Fruit fly (Drosophila melanogaster): ENCODE data around the gene PCID2.

DNA sequence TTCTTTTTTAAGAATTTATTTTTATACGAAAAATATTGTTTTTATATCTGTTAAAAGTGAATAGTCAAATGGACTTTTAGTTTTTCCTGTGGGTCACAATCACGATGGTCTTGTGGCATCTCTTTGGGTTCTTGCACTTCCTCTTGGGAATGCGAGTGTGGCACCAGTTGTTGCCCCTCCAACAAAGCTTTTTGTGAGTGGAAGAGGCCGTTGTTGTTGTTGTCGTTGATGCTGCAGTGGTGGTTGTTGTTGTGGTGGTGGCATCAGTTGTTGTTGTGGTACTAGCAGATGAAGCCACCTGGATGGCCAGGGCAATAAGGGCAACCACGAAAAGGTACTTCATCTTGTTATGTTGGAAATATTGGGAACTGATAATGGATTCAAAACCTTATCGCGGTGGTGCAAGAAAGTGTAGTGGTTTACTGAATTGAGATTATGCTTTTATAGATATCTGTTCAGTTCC lies 48.0 kb upstream of the PCID2 start, which contains the start of gene CG33270:
- TF ChIP-seq CTCF (optimal IDR thresholded peaks at IDR 0.05) (no peak), CG8478 (optimal IDR thresholded peaks at IDR 0.05) (no peak)
